Fruit fly (Drosophila melanogaster) whole organism, embryonic: ENCODE measurements around the gene CG34134.

Experiments used
- CG10209 ChIP-seq: fragments of 200-800 bp; sonication (Bioruptor generic); optimal IDR thresholded peaks from 3 replicates; lab custom pipeline; 2017; ENCODE audit warnings: missing biosample characterization, mild to moderate bottlenecking, missing genetic modification characterization, missing genetic modification reagents
- CG11560 ChIP-seq: fragments of 200-800 bp; sonication (Bioruptor generic); IDR thresholded peaks from 3 replicates; pipeline ENCODE4 v1.3.6; 2022; ENCODE audit warnings: missing biosample characterization, missing genetic modification characterization
- CG12071 ChIP-seq: fragments of 200-800 bp; sonication (Bioruptor generic); optimal IDR thresholded peaks from 3 replicates; lab custom pipeline; 2018; ENCODE audit warnings: missing biosample characterization, mild to moderate bottlenecking, missing genetic modification characterization
- CG12659 ChIP-seq: fragments of 200-800 bp; sonication (Bioruptor generic); optimal IDR thresholded peaks from 3 replicates; lab custom pipeline; 2017; ENCODE audit warnings: mild to moderate bottlenecking, missing biosample characterization, missing genetic modification reagents, missing genetic modification characterization
- CG14014 ChIP-seq: fragments of 200-800 bp; sonication (Bioruptor generic); IDR thresholded peaks from 2 replicates; pipeline ENCODE4 v1.3.6; 2022; ENCODE audit warnings: missing biosample characterization, missing genetic modification characterization
- CG14050 ChIP-seq: fragments of 200-800 bp; sonication (Bioruptor generic); IDR thresholded peaks from 3 replicates; pipeline ENCODE4 v1.3.6; 2022; ENCODE audit warnings: missing biosample characterization, missing genetic modification characterization
- CG17359 ChIP-seq: fragments of 200-800 bp; sonication (Bioruptor generic); optimal IDR thresholded peaks from 3 replicates; lab custom pipeline; 2018; ENCODE audit warnings: missing biosample characterization, mild to moderate bottlenecking, missing genetic modification characterization, moderate library complexity
- CG18011 ChIP-seq: fragments of 200-800 bp; sonication (Bioruptor generic); optimal IDR thresholded peaks from 2 replicates; lab custom pipeline; 2017; ENCODE audit warnings: missing biosample characterization, missing genetic modification characterization, mild to moderate bottlenecking, moderate library complexity, missing genotype
- CG1832 ChIP-seq: fragments of 200-800 bp; sonication (Bioruptor generic); optimal IDR thresholded peaks from 2 replicates; lab custom pipeline; 2017; ENCODE audit warnings: missing biosample characterization, mild to moderate bottlenecking, missing genetic modification characterization, inconsistent platforms
- CG18619 ChIP-seq: fragments of 200-800 bp; sonication (Bioruptor generic); optimal IDR thresholded peaks from 3 replicates; lab custom pipeline; 2017; ENCODE audit warnings: missing biosample characterization, mild to moderate bottlenecking, missing genetic modification characterization
- CG2202 ChIP-seq: fragments of 200-800 bp; sonication (Bioruptor generic); optimal IDR thresholded peaks from 2 replicates; lab custom pipeline; 2018; ENCODE audit warnings: missing biosample characterization, mild to moderate bottlenecking, missing genetic modification characterization
- CG2678 ChIP-seq: fragments of 200-800 bp; sonication (Bioruptor generic); optimal IDR thresholded peaks from 3 replicates; lab custom pipeline; 2019; ENCODE audit warnings: missing biosample characterization, mild to moderate bottlenecking, missing genetic modification characterization, moderate library complexity
- CG2875 ChIP-seq: fragments of 200-800 bp; sonication (Bioruptor generic); optimal IDR thresholded peaks from 2 replicates; lab custom pipeline; 2017; ENCODE audit warnings: missing biosample characterization, mild to moderate bottlenecking, missing genetic modification characterization, missing genetic modification reagents
- CG34224 ChIP-seq: fragments of 200-800 bp; sonication (Bioruptor generic); IDR thresholded peaks from 3 replicates; pipeline ENCODE4 v1.3.6; 2022; ENCODE audit warnings: missing biosample characterization, missing genetic modification characterization; ENCODE audit not compliant: partially characterized antibody
- CG3726 ChIP-seq: fragments of 200-800 bp; sonication (Bioruptor generic); IDR thresholded peaks from 3 replicates; pipeline ENCODE4, ENCODE4 v1.3.6; 2022; ENCODE audit warnings: missing biosample characterization, missing genetic modification characterization
- CG3995 ChIP-seq: fragments of 200-800 bp; sonication (Bioruptor generic); optimal IDR thresholded peaks from 3 replicates; lab custom pipeline; 2016; ENCODE audit warnings: missing biosample characterization, missing genetic modification characterization
- CG5245 ChIP-seq: fragments of 200-800 bp; sonication (Bioruptor generic); optimal IDR thresholded peaks from 3 replicates; lab custom pipeline; 2016; ENCODE audit warnings: missing biosample characterization, missing genetic modification characterization
- CG7839 ChIP-seq: fragments of 200-800 bp; sonication (Bioruptor generic); optimal IDR thresholded peaks from 3 replicates; lab custom pipeline; 2018; ENCODE audit warnings: missing biosample characterization, mild to moderate bottlenecking, missing genetic modification characterization, moderate library complexity
- CG9817 ChIP-seq: fragments of 200-800 bp; sonication (Bioruptor generic); optimal IDR thresholded peaks from 2 replicates; lab custom pipeline; 2018; ENCODE audit warnings: missing biosample characterization, mild to moderate bottlenecking, missing genetic modification characterization, moderate library complexity
- Dek ChIP-seq: fragments of 200-800 bp; sonication (Bioruptor generic); optimal IDR thresholded peaks from 3 replicates; lab custom pipeline; 2019; ENCODE audit warnings: missing biosample characterization, mild to moderate bottlenecking, missing genetic modification characterization, moderate library complexity
- Dfd ChIP-seq, 2 experiments: fragments of >200 bp; optimal IDR thresholded peaks; 2 replicates each; lab custom pipeline; 2017; ENCODE audit warnings: missing biosample characterization in 2 of 2, missing genetic modification characterization in 2 of 2
- Gsc ChIP-seq: fragments of 200-800 bp; sonication (Bioruptor generic); IDR thresholded peaks from 2 replicates; pipeline ENCODE4 v1.3.6; 2022; ENCODE audit warnings: missing biosample characterization, missing genetic modification characterization
- HLHmδ ChIP-seq: fragments of 200-800 bp; sonication (Bioruptor generic); optimal IDR thresholded peaks from 2 replicates; lab custom pipeline; 2018; ENCODE audit warnings: missing biosample characterization, mild to moderate bottlenecking, missing genetic modification characterization, moderate library complexity
- Hmr ChIP-seq: fragments of 200-800 bp; sonication (Bioruptor generic); optimal IDR thresholded peaks from 3 replicates; lab custom pipeline; 2017; ENCODE audit warnings: mild to moderate bottlenecking, missing biosample characterization, missing genetic modification reagents, missing genetic modification characterization
- Lim3 ChIP-seq: fragments of 200-800 bp; sonication (Bioruptor generic); IDR thresholded peaks from 2 replicates; pipeline ENCODE4 v1.3.6; 2022; ENCODE audit warnings: missing biosample characterization, missing genetic modification characterization
- Mad ChIP-seq: fragments of 200-800 bp; sonication (Bioruptor generic); optimal IDR thresholded peaks from 2 replicates; lab custom pipeline; 2016; ENCODE audit warnings: missing biosample characterization, missing genetic modification characterization
- NK7.1 ChIP-seq: fragments of 200-800 bp; sonication (Bioruptor generic); optimal IDR thresholded peaks from 3 replicates; lab custom pipeline; 2016; ENCODE audit warnings: missing biosample characterization, missing genetic modification characterization
- Spps ChIP-seq: fragments of 200-800 bp; sonication (Bioruptor generic); optimal IDR thresholded peaks from 2 replicates; lab custom pipeline; 2018; ENCODE audit warnings: missing biosample characterization, mild to moderate bottlenecking, missing genetic modification characterization
- Xrp1 ChIP-seq: fragments of 200-800 bp; sonication (Bioruptor generic); IDR thresholded peaks from 2 replicates; pipeline ENCODE4 v1.3.6; 2022; ENCODE audit warnings: missing biosample characterization, missing genetic modification characterization
- aop ChIP-seq: fragments of 200-800 bp; sonication (Bioruptor generic); IDR thresholded peaks from 2 replicates; pipeline ENCODE4 v1.3.6; 2022; ENCODE audit warnings: missing biosample characterization, missing genetic modification characterization
- ash1 ChIP-seq: fragments of 200-800 bp; sonication (Bioruptor generic); optimal IDR thresholded peaks from 2 replicates; lab custom pipeline; 2018; ENCODE audit warnings: missing biosample characterization, mild to moderate bottlenecking, missing genetic modification characterization
- btn ChIP-seq: fragments of 200-800 bp; sonication (Bioruptor generic); optimal IDR thresholded peaks from 2 replicates; lab custom pipeline; 2016; ENCODE audit warnings: missing biosample characterization, missing genetic modification characterization
- cad ChIP-seq: fragments of >200 bp; optimal IDR thresholded peaks from 2 replicates; lab custom pipeline; 2017; ENCODE audit warnings: missing biosample characterization, missing genetic modification characterization
- corto ChIP-seq: fragments of 200-800 bp; sonication (Bioruptor generic); optimal IDR thresholded peaks from 2 replicates; lab custom pipeline; 2016; ENCODE audit warnings: missing biosample characterization, mild to moderate bottlenecking, missing genetic modification characterization, moderate library complexity
- dimm ChIP-seq: fragments of 200-800 bp; sonication (Bioruptor generic); IDR thresholded peaks from 2 replicates; pipeline ENCODE4 v1.3.6; 2022; ENCODE audit warnings: missing biosample characterization, missing genetic modification characterization
- eyg ChIP-seq: fragments of 200-800 bp; sonication (Bioruptor generic); optimal IDR thresholded peaks from 3 replicates; lab custom pipeline; 2016; ENCODE audit warnings: missing biosample characterization, missing genetic modification characterization
- fd64A ChIP-seq: fragments of 200-800 bp; sonication (Bioruptor generic); optimal IDR thresholded peaks from 3 replicates; lab custom pipeline; 2018; ENCODE audit warnings: missing biosample characterization, mild to moderate bottlenecking, missing genetic modification characterization
- fu2 ChIP-seq: fragments of 200-800 bp; sonication (Bioruptor generic); optimal IDR thresholded peaks from 2 replicates; lab custom pipeline; 2016; ENCODE audit warnings: missing biosample characterization, missing genetic modification characterization
- gfzf ChIP-seq: fragments of 200-800 bp; sonication (Bioruptor generic); optimal IDR thresholded peaks from 2 replicates; lab custom pipeline; 2016; ENCODE audit warnings: missing biosample characterization, mild to moderate bottlenecking, missing genetic modification characterization, moderate library complexity
- grau ChIP-seq: fragments of 200-800 bp; optimal IDR thresholded peaks from 3 replicates; lab custom pipeline; 2019; ENCODE audit warnings: missing biosample characterization, mild to moderate bottlenecking, missing genetic modification characterization, moderate library complexity
- ken ChIP-seq: fragments of 200-800 bp; sonication (Bioruptor generic); IDR thresholded peaks from 3 replicates; pipeline ENCODE4 v1.3.6; 2022; ENCODE audit warnings: missing biosample characterization, missing genetic modification characterization
- odd ChIP-seq: fragments of 200-800 bp; sonication (Bioruptor generic); optimal IDR thresholded peaks from 2 replicates; lab custom pipeline; 2017; ENCODE audit warnings: missing biosample characterization, mild to moderate bottlenecking, missing genetic modification characterization
- p53 ChIP-seq: fragments of 200-800 bp; sonication (Bioruptor generic); optimal IDR thresholded peaks from 2 replicates; lab custom pipeline; 2016; ENCODE audit warnings: missing biosample characterization, missing genetic modification characterization
- peb ChIP-seq: fragments of 200-800 bp; sonication (Bioruptor generic); IDR thresholded peaks from 2 replicates; pipeline ENCODE4 v1.3.6; 2022; ENCODE audit warnings: missing biosample characterization, missing genetic modification characterization
- ranshi ChIP-seq: fragments of 200-800 bp; sonication (Bioruptor generic); IDR thresholded peaks from 2 replicates; pipeline ENCODE4 v1.3.6; 2022; ENCODE audit warnings: missing biosample characterization, missing genetic modification characterization
- repo ChIP-seq: fragments of 200-800 bp; sonication (Bioruptor generic); optimal IDR thresholded peaks from 2 replicates; lab custom pipeline; 2016; ENCODE audit warnings: missing biosample characterization, missing genetic modification characterization
- ro ChIP-seq: fragments of 200-800 bp; sonication (Bioruptor generic); IDR thresholded peaks from 2 replicates; pipeline ENCODE4 v1.3.6; 2022; ENCODE audit warnings: missing biosample characterization, missing genetic modification characterization
- sc ChIP-seq, 3 experiments: fragments of >200 bp in 2 of 3; fragments of 200-800 bp in 1 of 3; sonication (Bioruptor generic) in 1 of 3; optimal IDR thresholded peaks; 2 replicates in 2 of 3; 3 replicates in 1 of 3; lab custom pipeline; 2017; ENCODE audit warnings: mild to moderate bottlenecking in 1 of 3, missing biosample characterization in 1 of 3, missing genetic modification characterization in 1 of 3, missing genetic modification reagents in 1 of 3
- vnd ChIP-seq: fragments of 200-800 bp; sonication (Bioruptor generic); IDR thresholded peaks from 3 replicates; pipeline ENCODE4 v1.3.6; 2022; ENCODE audit warnings: missing biosample characterization, missing genetic modification characterization; ENCODE audit not compliant: partially characterized antibody
- zfh2 ChIP-seq: fragments of 200-800 bp; sonication (Bioruptor generic); optimal IDR thresholded peaks from 2 replicates; lab custom pipeline; 2016; ENCODE audit warnings: missing biosample characterization, missing genetic modification characterization

The CG34134 gene

dm6 chr2L:8204996-8205567 lies 14.5 kb upstream of the CG34134 start, which contains the start of gene SLC5A11 (continued):
- TF ChIP-seq CG3726 (GFP tag; lab: Robert Waterston, UW) (peak; percentile 98), Dek (peak; percentile 96), HLHmδ (GFP tag; lab: Kevin White, UChicago) (no peak), CG3995 (GFP tag; lab: Kevin White, UChicago) (peak; percentile 54), Gsc (no peak), CG12659 (GFP tag; lab: Kevin White, UChicago) (peak; percentile 96), ro (GFP tag; lab: Robert Waterston, UW) (peak; percentile 92), CG7839 (peak; percentile 100), dimm (GFP tag; lab: Robert Waterston, UW) (peak; percentile 95), grau (peak; percentile 92), Hmr (GFP tag; lab: Kevin White, UChicago) (peak; percentile 98), sc (optimal IDR thresholded peaks at IDR 0.05; lab: Kevin White, UChicago) (no peak), sc (GFP tag; optimal IDR thresholded peaks at IDR 0.05; lab: Kevin White, UChicago) (peak; percentile 88), zfh2 (GFP tag; lab: Kevin White, UChicago) (peak; percentile 78), CG18011 (peak; percentile 84), p53 (GFP tag; lab: Kevin White, UChicago) (peak; percentile 88), CG34224 (no peak), vnd (GFP tag; lab: Robert Waterston, UW) (no peak), CG10209 (peak; percentile 94), Mad (GFP tag; lab: Kevin White, UChicago) (peak; percentile 53), Xrp1 (GFP tag; lab: Robert Waterston, UW) (peak; percentile 97), aop (GFP tag; lab: Robert Waterston, UW) (peak; percentile 34; the same call in 1 of the 2 replicates), CG11560 (peak; percentile 87), Spps (peak; percentile 77), eyg (GFP tag; lab: Kevin White, UChicago) (peak; percentile 96), CG2202 (peak; percentile 77), odd (GFP tag; lab: Kevin White, UChicago) (peak; percentile 95), NK7.1 (peak; percentile 97), corto (GFP tag; lab: Kevin White, UChicago) (peak; percentile 99), Lim3 (GFP tag; lab: Robert Waterston, UW) (peak; percentile 99), CG12071 (GFP tag; lab: Kevin White, UChicago) (peak; percentile 89), fd64A (GFP tag; lab: Kevin White, UChicago) (peak; percentile 87), CG5245 (peak; percentile 99), CG17359 (tag; lab: Kevin White, UChicago) (peak; percentile 97), fu2 (GFP tag; lab: Kevin White, UChicago) (peak; percentile 68), CG18619 (peak; percentile 92), cad (no peak), CG14014 (GFP tag; lab: Robert Waterston, UW) (peak; percentile 99), CG9817 (tag; lab: Kevin White, UChicago) (peak; percentile 82), CG2678 (peak; percentile 99), repo (peak; percentile 96), ken (GFP tag; lab: Robert Waterston, UW) (peak; percentile 93), btn (GFP tag; lab: Kevin White, UChicago) (peak; percentile 93), CG2875 (GFP tag; lab: Kevin White, UChicago) (peak; percentile 94), ranshi (GFP tag; lab: Robert Waterston, UW) (peak; percentile 89), ash1 (GFP tag; lab: Kevin White, UChicago) (peak; percentile 68), gfzf (GFP tag; lab: Kevin White, UChicago) (peak; percentile 31), Dfd (GFP tag; optimal IDR thresholded peaks at IDR 0.05; lab: Kevin White, UChicago) (no peak), peb (GFP tag; lab: Robert Waterston, UW) (peak; percentile 98), CG1832 (no peak), CG14050 (GFP tag; lab: Robert Waterston, UW) (peak; percentile 85)
